Fruit fly (Drosophila melanogaster) whole organism, embryonic: ENCODE data around the gene p115.
A peak's percentile ranks its signal among the peaks of the same experiment; 100 is the strongest.

Source experiments
- Adf1 ChIP-seq: fragments of 200-800 bp; sonication (Bioruptor generic); IDR thresholded peaks from 2 replicates; pipeline ENCODE4 v1.3.6; 2022; ENCODE audit warnings: missing biosample characterization, missing genetic modification characterization
- BEAF-32 ChIP-seq: fragments of 200-800 bp; sonication (Bioruptor generic); optimal IDR thresholded peaks from 3 replicates; lab custom pipeline; 2017; ENCODE audit warnings: missing biosample characterization, missing genetic modification characterization, mild to moderate bottlenecking, moderate library complexity, missing genetic modification reagents
- Bdp1 ChIP-seq: fragments of 200-800 bp; sonication (Bioruptor generic); optimal IDR thresholded peaks from 3 replicates; lab custom pipeline; 2016; ENCODE audit warnings: missing biosample characterization, missing genetic modification characterization
- CG1024 ChIP-seq: fragments of 200-800 bp; sonication (Bioruptor generic); IDR thresholded peaks from 2 replicates; pipeline ENCODE4 v1.3.6; 2022; ENCODE audit warnings: missing biosample characterization, missing genetic modification characterization
- CG10274 ChIP-seq: fragments of 200-800 bp; sonication (Bioruptor generic); optimal IDR thresholded peaks from 3 replicates; lab custom pipeline; 2017; ENCODE audit warnings: missing biosample characterization, mild to moderate bottlenecking, missing genetic modification characterization
- CG10366 ChIP-seq: fragments of 200-800 bp; sonication (Bioruptor generic); IDR thresholded peaks from 2 replicates; pipeline ENCODE4 v1.3.6; 2022; ENCODE audit warnings: missing biosample characterization, missing genetic modification characterization
- CG10462 ChIP-seq: fragments of 200-800 bp; sonication (Bioruptor generic); optimal IDR thresholded peaks from 2 replicates; lab custom pipeline; 2016; ENCODE audit warnings: missing biosample characterization, missing genetic modification characterization
- CG11093 ChIP-seq: fragments of 200-800 bp; sonication (Bioruptor generic); IDR thresholded peaks from 3 replicates; pipeline ENCODE4 v1.3.6; 2022; ENCODE audit warnings: missing biosample characterization, missing genetic modification characterization
- CG13424 ChIP-seq: fragments of 200-800 bp; sonication (Bioruptor generic); optimal IDR thresholded peaks from 2 replicates; lab custom pipeline; 2019; ENCODE audit warnings: missing biosample characterization, mild to moderate bottlenecking, missing genetic modification characterization, moderate library complexity
- CG14441 ChIP-seq: fragments of 200-800 bp; sonication (Bioruptor generic); IDR thresholded peaks from 2 replicates; pipeline ENCODE4 v1.3.6; 2022; ENCODE audit warnings: missing biosample characterization, missing genetic modification characterization
- CG15269 ChIP-seq: fragments of 200-800 bp; sonication (Bioruptor generic); optimal IDR thresholded peaks from 2 replicates; lab custom pipeline; 2018; ENCODE audit warnings: missing biosample characterization, mild to moderate bottlenecking, missing genetic modification characterization, moderate library complexity
- CG1529 ChIP-seq: fragments of 200-800 bp; sonication (Bioruptor generic); optimal IDR thresholded peaks from 3 replicates; lab custom pipeline; 2018; ENCODE audit warnings: missing biosample characterization, missing genetic modification characterization
- CG15479 ChIP-seq: fragments of 200-800 bp; sonication (Bioruptor generic); optimal IDR thresholded peaks from 3 replicates; lab custom pipeline; 2019; ENCODE audit warnings: missing biosample characterization, mild to moderate bottlenecking, missing genetic modification characterization, moderate library complexity
- CG31388 ChIP-seq: fragments of 200-800 bp; sonication (Bioruptor generic); optimal IDR thresholded peaks from 2 replicates; lab custom pipeline; 2016; ENCODE audit warnings: missing biosample characterization, missing genetic modification characterization
- CG33213 ChIP-seq: fragments of 200-800 bp; sonication (Bioruptor generic); optimal IDR thresholded peaks from 3 replicates; lab custom pipeline; 2016; ENCODE audit warnings: missing biosample characterization, missing genetic modification characterization
- CG34422 ChIP-seq: fragments of 200-800 bp; sonication (Bioruptor generic); IDR thresholded peaks from 3 replicates; pipeline ENCODE4 v1.3.6; 2022; ENCODE audit warnings: missing biosample characterization, missing genetic modification characterization
- CG3995 ChIP-seq: fragments of 200-800 bp; sonication (Bioruptor generic); optimal IDR thresholded peaks from 3 replicates; lab custom pipeline; 2016; ENCODE audit warnings: missing biosample characterization, missing genetic modification characterization
- CG4328 ChIP-seq: fragments of 200-800 bp; sonication (Bioruptor generic); optimal IDR thresholded peaks from 3 replicates; lab custom pipeline; 2017; ENCODE audit warnings: missing biosample characterization, missing genetic modification reagents, missing genetic modification characterization
- CG4424 ChIP-seq: fragments of 200-800 bp; sonication (Bioruptor generic); optimal IDR thresholded peaks from 3 replicates; lab custom pipeline; 2016; ENCODE audit warnings: missing biosample characterization, missing genetic modification characterization
- CG7357 ChIP-seq: fragments of 200-800 bp; sonication (Bioruptor generic); IDR thresholded peaks from 3 replicates; pipeline ENCODE4 v1.3.6; 2022; ENCODE audit warnings: missing biosample characterization, missing genetic modification characterization
- CG9797 ChIP-seq: fragments of 200-800 bp; sonication (Bioruptor generic); optimal IDR thresholded peaks from 3 replicates; lab custom pipeline; 2018; ENCODE audit warnings: missing biosample characterization, mild to moderate bottlenecking, missing genetic modification characterization
- HLH4C ChIP-seq: fragments of 200-800 bp; sonication (Bioruptor generic); IDR thresholded peaks from 3 replicates; pipeline ENCODE4 v1.3.6; 2022; ENCODE audit warnings: missing biosample characterization, missing genetic modification characterization; ENCODE audit not compliant: partially characterized antibody
- HLH54F ChIP-seq: fragments of 200-800 bp; sonication (Bioruptor generic); optimal IDR thresholded peaks from 3 replicates; lab custom pipeline; 2016; ENCODE audit warnings: missing biosample characterization, missing genetic modification characterization
- Hr39 ChIP-seq: fragments of >200 bp; optimal IDR thresholded peaks from 2 replicates; lab custom pipeline; 2017
- Poxn ChIP-seq: fragments of 200-800 bp; sonication (Bioruptor generic); IDR thresholded peaks from 2 replicates; pipeline ENCODE4 v1.3.6; 2022; ENCODE audit warnings: missing biosample characterization, missing genetic modification characterization
- Ptx1 ChIP-seq: fragments of 200-800 bp; sonication (Bioruptor generic); IDR thresholded peaks from 2 replicates; pipeline ENCODE4 v1.3.6; 2022; ENCODE audit warnings: missing biosample characterization, missing genetic modification characterization
- Ravus ChIP-seq: fragments of 200-800 bp; sonication (Bioruptor generic); IDR thresholded peaks from 2 replicates; pipeline ENCODE4 v1.3.6; 2022; ENCODE audit warnings: missing biosample characterization, missing genetic modification characterization
- Sox100B ChIP-seq: fragments of 200-800 bp; sonication (Bioruptor generic); optimal IDR thresholded peaks from 3 replicates; lab custom pipeline; 2018; ENCODE audit warnings: missing biosample characterization, mild to moderate bottlenecking, missing genetic modification characterization
- Sox102F ChIP-seq: fragments of 200-800 bp; sonication (Bioruptor generic); optimal IDR thresholded peaks from 2 replicates; lab custom pipeline; 2018; ENCODE audit warnings: missing biosample characterization, mild to moderate bottlenecking, missing genetic modification characterization, moderate library complexity
- Sry-β ChIP-seq: fragments of 200-800 bp; sonication (Bioruptor generic); optimal IDR thresholded peaks from 2 replicates; lab custom pipeline; 2018; ENCODE audit warnings: missing biosample characterization, mild to moderate bottlenecking, missing genetic modification characterization, moderate library complexity
- Stat92E ChIP-seq, 3 experiments: fragments of >200 bp in 2 of 3; fragments of 200-800 bp in 1 of 3; sonication (Bioruptor generic) in 1 of 3; optimal IDR thresholded peaks; 2 replicates each; lab custom pipeline; 2017 to 2019; ENCODE audit warnings: missing biosample characterization in 3 of 3, missing genetic modification characterization in 3 of 3, mild to moderate bottlenecking in 1 of 3, moderate library complexity in 1 of 3
- Taf1 ChIP-seq: fragments of 200-800 bp; sonication (Bioruptor generic); IDR thresholded peaks from 2 replicates; pipeline ENCODE4 v1.3.6; 2022; ENCODE audit warnings: missing biosample characterization, missing genetic modification characterization
- ato ChIP-seq: fragments of 200-800 bp; sonication (Bioruptor generic); IDR thresholded peaks from 2 replicates; pipeline ENCODE4 v1.3.6; 2022; ENCODE audit warnings: missing biosample characterization, missing genetic modification characterization; ENCODE audit not compliant: partially characterized antibody
- bsh ChIP-seq, 2 experiments: fragments of 200-800 bp; sonication (Bioruptor generic); optimal IDR thresholded peaks; 2 replicates each; lab custom pipeline; 2017 to 2018; ENCODE audit warnings: mild to moderate bottlenecking in 2 of 2, missing biosample characterization in 2 of 2, missing genetic modification characterization in 2 of 2, moderate library complexity in 1 of 2
- chm ChIP-seq: fragments of 200-800 bp; sonication (Bioruptor generic); IDR thresholded peaks from 2 replicates; pipeline ENCODE4 v1.3.6; 2022; ENCODE audit warnings: missing biosample characterization, missing genetic modification characterization
- exex ChIP-seq: fragments of 200-800 bp; sonication (Bioruptor generic); optimal IDR thresholded peaks from 4 replicates; lab custom pipeline; 2018; ENCODE audit warnings: missing biosample characterization, mild to moderate bottlenecking, missing genetic modification characterization, moderate library complexity
- eyg ChIP-seq: fragments of 200-800 bp; sonication (Bioruptor generic); optimal IDR thresholded peaks from 3 replicates; lab custom pipeline; 2016; ENCODE audit warnings: missing biosample characterization, missing genetic modification characterization
- fd96Cb ChIP-seq: fragments of 200-800 bp; sonication (Bioruptor generic); optimal IDR thresholded peaks from 2 replicates; lab custom pipeline; 2018; ENCODE audit warnings: missing biosample characterization, mild to moderate bottlenecking, missing genetic modification characterization, moderate library complexity
- gt ChIP-seq: fragments of 200-800 bp; sonication (Bioruptor generic); IDR thresholded peaks from 2 replicates; pipeline ENCODE4 v1.3.6; 2022; ENCODE audit warnings: missing biosample characterization, missing genetic modification characterization
- ham ChIP-seq: fragments of 200-800 bp; sonication (Bioruptor generic); IDR thresholded peaks from 2 replicates; pipeline ENCODE4 v1.3.6; 2022; ENCODE audit warnings: missing biosample characterization, missing genetic modification characterization
- hb ChIP-seq: fragments of 200-800 bp; sonication (Bioruptor generic); IDR thresholded peaks from 3 replicates; pipeline ENCODE4 v1.3.6; 2022; ENCODE audit warnings: missing biosample characterization, missing genetic modification characterization; ENCODE audit not compliant: partially characterized antibody
- hkb ChIP-seq, 2 experiments: fragments of 200-800 bp in 1 of 2; fragments of >200 bp in 1 of 2; sonication (Bioruptor generic) in 1 of 2; IDR thresholded peaks in 1 of 2; optimal IDR thresholded peaks in 1 of 2; 2 replicates each; pipeline versions ENCODE4 v1.3.6 to Lab custom; 2017 to 2022; ENCODE audit warnings: missing biosample characterization in 1 of 2, missing genetic modification characterization in 1 of 2
- lola ChIP-seq, 3 experiments: fragments of >200 bp in 2 of 3; fragments of 200-800 bp in 1 of 3; sonication (Bioruptor generic) in 1 of 3; optimal IDR thresholded peaks; 2 replicates each; lab custom pipeline; 2017 to 2019; ENCODE audit warnings: missing biosample characterization in 3 of 3, missing genetic modification characterization in 3 of 3, mild to moderate bottlenecking in 1 of 3, moderate library complexity in 1 of 3
- mam ChIP-seq: fragments of 200-800 bp; sonication (Bioruptor generic); optimal IDR thresholded peaks from 3 replicates; lab custom pipeline; 2016; ENCODE audit warnings: missing biosample characterization, missing genetic modification characterization
- nom ChIP-seq: fragments of 200-800 bp; sonication (Bioruptor generic); optimal IDR thresholded peaks from 2 replicates; lab custom pipeline; 2017; ENCODE audit warnings: missing biosample characterization, missing genetic modification characterization, mild to moderate bottlenecking, moderate library complexity, missing genetic modification reagents
- sc ChIP-seq, 3 experiments: fragments of >200 bp in 2 of 3; fragments of 200-800 bp in 1 of 3; sonication (Bioruptor generic) in 1 of 3; optimal IDR thresholded peaks; 2 replicates in 2 of 3; 3 replicates in 1 of 3; lab custom pipeline; 2017; ENCODE audit warnings: mild to moderate bottlenecking in 1 of 3, missing biosample characterization in 1 of 3, missing genetic modification characterization in 1 of 3, missing genetic modification reagents in 1 of 3
- sima ChIP-seq: fragments of 200-800 bp; sonication (Bioruptor generic); optimal IDR thresholded peaks from 2 replicates; lab custom pipeline; 2016; ENCODE audit warnings: missing biosample characterization, missing genetic modification characterization
- tna ChIP-seq: fragments of 200-800 bp; sonication (Bioruptor generic); IDR thresholded peaks from 2 replicates; pipeline ENCODE4 v1.3.6; 2022; ENCODE audit warnings: missing biosample characterization, missing genetic modification characterization; ENCODE audit not compliant: partially characterized antibody

p115 gene

dm6 chrX:7888386-7889024, 5.3 kb upstream of the p115 start, which contains the start of gene Acat1 (continued):
- peak; percentile 49 for TF ChIP-seq Sry-β (GFP tag; lab: Kevin White, UChicago)
- no peak for TF ChIP-seq CG7357
- no peak for TF ChIP-seq CG1529 (GFP tag; lab: Kevin White, UChicago)
- no peak for TF ChIP-seq Bdp1
- TF ChIP-seq gt (GFP tag; lab: Robert Waterston, UW) = no peak
- TF ChIP-seq CG11093 (GFP tag; lab: Robert Waterston, UW) = no peak
- TF ChIP-seq exex (tag; lab: Kevin White, UChicago) = peak; percentile 12
- no peak for TF ChIP-seq hkb (optimal IDR thresholded peaks at IDR 0.05; lab: Kevin White, UChicago)
- peak; percentile 80 for TF ChIP-seq hkb (GFP tag; IDR thresholded peaks at IDR 0.05; lab: Robert Waterston, UW)
- TF ChIP-seq CG10366 (GFP tag; lab: Robert Waterston, UW) = peak; percentile 33; the same call in 1 of the 2 replicates
- peak; percentile 64 for TF ChIP-seq mam (GFP tag; lab: Kevin White, UChicago)
- TF ChIP-seq Hr39 (lab: Kevin White, UChicago) = no peak
- TF ChIP-seq Poxn (GFP tag; lab: Robert Waterston, UW) = no peak
- TF ChIP-seq Sox102F (GFP tag; lab: Kevin White, UChicago) = peak; percentile 69
- no peak for TF ChIP-seq CG31388 (GFP tag; lab: Kevin White, UChicago)
- no peak for TF ChIP-seq Stat92E (GFP tag; optimal IDR thresholded peaks at IDR 0.05; lab: Kevin White, UChicago)
- peak; percentile 58 for TF ChIP-seq CG14441 (GFP tag; lab: Robert Waterston, UW)
- peak; percentile 72 for TF ChIP-seq Ptx1 (GFP tag; lab: Robert Waterston, UW)
- no peak for TF ChIP-seq CG15479
- TF ChIP-seq sima (GFP tag; lab: Kevin White, UChicago) = no peak
- no peak for TF ChIP-seq Sox100B
- TF ChIP-seq CG34422 (GFP tag; lab: Robert Waterston, UW) = peak; percentile 58
- TF ChIP-seq ato (GFP tag; lab: Robert Waterston, UW) = 0 out of 2 replicates have a peak, but pooled peaks have one; percentile 14
- peak; percentile 48 for TF ChIP-seq HLH54F (GFP tag; lab: Kevin White, UChicago)
- TF ChIP-seq hb (GFP tag; lab: Robert Waterston, UW) = no peak
- no peak for TF ChIP-seq CG10274 (GFP tag; lab: Kevin White, UChicago)
- peak in 1 of 2 experiments; percentile 64 for TF ChIP-seq bsh (GFP tag; optimal IDR thresholded peaks at IDR 0.05; lab: Kevin White, UChicago)
- TF ChIP-seq CG3995 = peak; percentile 39
- TF ChIP-seq CG9797 (GFP tag; lab: Kevin White, UChicago) = no peak
- no peak for TF ChIP-seq ham
- TF ChIP-seq lola (GFP tag; optimal IDR thresholded peaks at IDR 0.05; lab: Kevin White, UChicago) = peak in 1 of 3 experiments; percentile 30
- no peak for TF ChIP-seq eyg (GFP tag; lab: Kevin White, UChicago)
- TF ChIP-seq Taf1 = no peak
- no peak for TF ChIP-seq CG15269
- peak; percentile 35 for TF ChIP-seq fd96Cb
- no peak for TF ChIP-seq chm
- 0 out of 3 replicates have a peak, but pooled peaks have one; percentile 42 for TF ChIP-seq HLH4C (GFP tag; lab: Robert Waterston, UW)
- TF ChIP-seq CG4328 = no peak
- TF ChIP-seq BEAF-32 (GFP tag; lab: Kevin White, UChicago) = peak; percentile 57
- TF ChIP-seq CG10462 = peak; percentile 23
- TF ChIP-seq CG33213 = no peak
- TF ChIP-seq nom (GFP tag; lab: Kevin White, UChicago) = peak; percentile 19
- TF ChIP-seq Adf1 = no peak
- no peak for TF ChIP-seq CG1024 (GFP tag; lab: Robert Waterston, UW)
- TF ChIP-seq tna = no peak
- no peak for TF ChIP-seq Ravus (GFP tag; lab: Robert Waterston, UW)
- TF ChIP-seq CG4424 = peak; percentile 52
- peak; percentile 31 for TF ChIP-seq CG13424 (tag; lab: Kevin White, UChicago)
- no peak for TF ChIP-seq sc (optimal IDR thresholded peaks at IDR 0.05; lab: Kevin White, UChicago)
- TF ChIP-seq sc (GFP tag; optimal IDR thresholded peaks at IDR 0.05; lab: Kevin White, UChicago) = no peak
